Worm (Caenorhabditis elegans): ENCODE results near the gene M162.7.

ce11 chrV:19831588-19831987, 36.8 kb upstream of the M162.7 start:
- no peak for TF ChIP-seq nhr-90 (tag; optimal IDR thresholded peaks at IDR 0.05; ENCODE audit: poor library complexity)
- TF ChIP-seq F16B12.6 (tag; optimal IDR thresholded peaks at IDR 0.05) = no peak
- TF ChIP-seq nhr-77 (tag; optimal IDR thresholded peaks at IDR 0.05) = no peak
- TF ChIP-seq fos-1 (tag; optimal IDR thresholded peaks at IDR 0.05) = no peak
- TF ChIP-seq ama-1 (optimal IDR thresholded peaks at IDR 0.05) = no peak
- no peak for TF ChIP-seq sox-4 (tag; optimal IDR thresholded peaks at IDR 0.05)
- TF ChIP-seq dsc-1 (tag; optimal IDR thresholded peaks at IDR 0.05) = no peak
- no peak for TF ChIP-seq nhr-76 (tag; optimal IDR thresholded peaks at IDR 0.05)
- TF ChIP-seq C16A3.4 (tag; optimal IDR thresholded peaks at IDR 0.05) = no peak
- no peak for TF ChIP-seq nhr-11 (tag; optimal IDR thresholded peaks at IDR 0.05)
- no peak for TF ChIP-seq aha-1 (tag; optimal IDR thresholded peaks at IDR 0.05)

Data from whole organism, L1 larva.